Worm (Caenorhabditis elegans) whole organism, midembryonic: Measurements from ENCODE around the gene F30H5.3.

ENCODE experiments used
- T22C8.4 ChIP-seq: fragments of 200-800 bp; sonication (Bioruptor generic); IDR thresholded peaks from 2 replicates; pipeline ENCODE4 v1.3.6; 2022; ENCODE audit warnings: missing genetic modification characterization, missing compliant biosample characterization
- cog-1 ChIP-seq: sonication (generic microtip); optimal IDR thresholded peaks from 2 replicates; lab custom pipeline; 2016; ENCODE audit warnings: missing genetic modification characterization, missing compliant biosample characterization
- flt-1 ChIP-seq: fragments of 200-800 bp; sonication (Bioruptor generic); IDR thresholded peaks from 2 replicates; pipeline ENCODE4 v1.3.6; 2022; ENCODE audit warnings: missing genetic modification characterization, missing compliant biosample characterization
- klf-2 ChIP-seq: fragments of 200-800 bp; sonication (Bioruptor generic); conservative IDR thresholded peaks from 2 replicates; pipeline ENCODE4 v1.3.6; 2022; ENCODE audit warnings: missing genetic modification reagents, missing genetic modification characterization, missing compliant biosample characterization
- med-1 ChIP-seq: sonication (generic microtip); optimal IDR thresholded peaks from 2 replicates; lab custom pipeline; 2017; ENCODE audit warnings: missing genetic modification characterization, mild to moderate bottlenecking, missing compliant biosample characterization, antibody characterized with exemption, missing genetic modification reagents; ENCODE audit not compliant: insufficient read depth
- ref-1 ChIP-seq: fragments of 200-800 bp; sonication (Bioruptor generic); conservative IDR thresholded peaks from 2 replicates; pipeline ENCODE4 v1.3.6; 2022; ENCODE audit warnings: missing genetic modification reagents, missing genetic modification characterization, missing compliant biosample characterization
- tab-1 ChIP-seq: fragments of 200-800 bp; sonication (Bioruptor generic); IDR thresholded peaks from 2 replicates; pipeline ENCODE4 v1.3.6; 2022; ENCODE audit warnings: missing genetic modification characterization, missing compliant biosample characterization
- ztf-23 ChIP-seq: fragments of 200-800 bp; sonication (Bioruptor generic); IDR thresholded peaks from 2 replicates; pipeline ENCODE4 v1.3.6; 2022; ENCODE audit warnings: missing genetic modification reagents, missing genetic modification characterization, missing compliant biosample characterization
- ztf-29 ChIP-seq: fragments of 200-800 bp; sonication (Bioruptor generic); IDR thresholded peaks from 2 replicates; pipeline ENCODE4 v1.3.6; 2022; ENCODE audit warnings: missing genetic modification reagents, missing genetic modification characterization, missing compliant biosample characterization

DNA sequence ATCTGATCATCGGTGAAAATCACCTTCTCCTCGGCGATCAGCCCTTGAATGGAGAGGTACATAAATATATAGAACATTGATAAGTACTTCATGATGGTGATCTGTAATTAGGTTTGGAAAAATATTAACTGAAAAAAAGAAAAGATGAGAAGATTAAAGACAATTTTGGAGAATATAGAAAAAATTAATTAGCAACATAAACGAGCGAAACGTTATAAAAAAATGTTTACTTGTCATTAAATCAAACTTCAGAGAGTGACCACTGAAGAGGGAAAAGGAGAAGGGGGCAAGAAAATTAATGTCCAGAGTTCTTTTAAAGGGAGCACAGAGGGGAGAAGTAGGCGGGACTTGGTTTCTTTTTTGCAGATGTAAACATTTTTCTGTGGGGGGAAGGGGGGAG lies 14.8 kb upstream of the F30H5.3 start, which contains the start of gene T22F7.4:
- no peak for TF ChIP-seq ztf-29
- no peak for TF ChIP-seq ztf-23 (GFP tag; lab: Robert Waterston, UW)
- TF ChIP-seq klf-2 (GFP tag; lab: Robert Waterston, UW): no peak
- no peak for TF ChIP-seq T22C8.4
- TF ChIP-seq flt-1 (GFP tag; lab: Robert Waterston, UW): no peak
- no peak for TF ChIP-seq med-1
- TF ChIP-seq ref-1 (GFP tag; lab: Robert Waterston, UW): no peak
- no peak for TF ChIP-seq cog-1 (tag; lab: Kevin White, UChicago)
- TF ChIP-seq tab-1 (GFP tag; lab: Robert Waterston, UW): no peak
